Fruit fly (Drosophila melanogaster): Measurements from ENCODE around the gene CG13038.

Gene CG13038

DNA sequence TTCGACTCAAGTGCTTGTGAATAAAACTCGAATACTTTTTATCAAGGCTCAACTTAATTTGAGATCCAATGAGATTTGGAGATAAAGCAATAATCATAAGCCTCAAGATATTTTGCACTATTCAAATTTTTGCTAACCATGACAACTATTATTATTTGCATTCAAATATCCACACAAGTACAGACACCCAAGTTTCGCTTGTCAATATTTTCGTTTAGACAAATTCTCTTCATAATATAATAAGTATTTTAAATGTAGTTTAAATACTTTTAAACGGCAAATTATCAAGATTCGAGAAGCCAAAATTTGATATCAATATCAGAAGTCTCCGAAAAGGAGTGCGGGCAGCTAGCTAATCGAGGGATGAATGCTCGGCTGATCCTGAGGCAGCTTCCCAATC is 1.8 kb upstream of the CG13038 start, which contains the start of gene CG33061:
Gene CG33061, plus strand, starts transcription at position 301 of the 400 bp plus-strand sequence.
- TF ChIP-seq Vsx2 (GFP tag; optimal IDR thresholded peaks at IDR 0.05; ENCODE audit: partially characterized antibody) (no peak), pan (optimal IDR thresholded peaks at IDR 0.05) (no peak), usp (GFP tag; optimal IDR thresholded peaks at IDR 0.05) (no peak), sv (GFP tag; optimal IDR thresholded peaks at IDR 0.05) (no peak), HLH106 (tag; optimal IDR thresholded peaks at IDR 0.05) (no peak), Abd-B (GFP tag; optimal IDR thresholded peaks at IDR 0.05) (no peak), sage (GFP tag; optimal IDR thresholded peaks at IDR 0.05) (no peak), woc (GFP tag; optimal IDR thresholded peaks at IDR 0.05) (no peak), GATAd (GFP tag; optimal IDR thresholded peaks at IDR 0.05) (no peak), fru (GFP tag; optimal IDR thresholded peaks at IDR 0.05) (no peak), dsf (GFP tag; optimal IDR thresholded peaks at IDR 0.05; ENCODE audit: borderline replicate concordance) (no peak), dmrt93B (GFP tag; optimal IDR thresholded peaks at IDR 0.05) (no peak)

DNA sequence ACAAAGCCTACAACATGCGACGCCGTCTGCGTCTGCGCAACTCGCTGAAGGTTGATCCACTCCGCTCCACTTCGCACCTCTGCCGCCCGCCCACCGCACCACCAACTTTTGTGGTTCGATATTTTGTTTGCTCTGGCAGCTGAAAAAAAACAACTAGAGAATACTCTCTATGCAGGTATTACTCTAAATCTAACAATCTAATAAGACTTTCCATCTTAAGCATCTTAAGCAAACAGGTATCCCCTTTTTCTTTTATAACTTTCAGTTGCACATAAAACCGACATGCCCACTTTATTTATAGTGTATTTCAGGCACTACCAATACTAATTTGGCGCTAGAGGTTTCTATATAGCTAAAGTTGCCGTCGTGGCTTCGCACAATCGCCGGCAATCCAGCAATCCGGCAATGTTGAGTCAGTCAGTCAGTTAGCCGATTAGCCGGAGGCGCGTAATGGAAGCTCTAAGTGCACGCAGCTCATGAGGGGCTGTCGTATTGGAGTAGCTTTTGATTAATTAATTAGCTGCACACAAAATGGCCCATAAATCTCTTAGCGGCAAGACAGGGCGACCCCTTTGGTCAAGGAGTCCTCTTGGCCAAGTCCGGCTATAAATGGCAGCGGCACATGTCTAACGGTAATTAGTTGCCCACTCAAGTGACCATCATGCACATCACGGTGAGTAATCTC is 656 bp upstream of the CG13038 start, which contains the start of gene CG13058:
Gene CG13058, plus strand, starts transcription at position 635 of the 685 bp plus-strand sequence.
- no peak for TF ChIP-seq OdsH (GFP tag; optimal IDR thresholded peaks at IDR 0.05)
- peak; percentile 50 for TF ChIP-seq sv (GFP tag; optimal IDR thresholded peaks at IDR 0.05)

DNA sequence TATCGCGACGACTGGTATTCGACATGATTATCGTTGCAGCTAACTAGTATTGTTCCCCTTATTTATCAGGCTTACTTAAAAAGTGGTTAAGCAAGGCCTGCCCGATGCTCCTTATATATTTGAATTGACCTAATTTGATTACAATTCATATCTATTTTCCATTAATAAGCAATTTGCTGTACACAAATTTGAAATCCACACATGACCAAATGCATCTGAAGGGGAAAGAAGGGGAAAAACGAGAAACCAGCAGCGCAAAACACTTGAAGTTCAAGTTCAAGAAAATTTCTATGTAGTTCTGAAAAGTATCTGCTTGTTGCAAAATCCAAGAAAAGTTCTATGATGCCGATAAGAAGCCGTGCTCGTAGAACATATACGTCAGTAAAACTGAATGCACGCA is 1.0 kb downstream of the CG13038 start, which contains the start of the genes CG13040 and CG13039:
Gene CG13040, minus strand, starts transcription at position 101 of the 400 bp plus-strand sequence.
Gene CG13039, minus strand, starts transcription at position 106 of the 400 bp plus-strand sequence.
- TF ChIP-seq Abd-B (GFP tag; optimal IDR thresholded peaks at IDR 0.05) (no peak), br (GFP tag; optimal IDR thresholded peaks at IDR 0.05) (no peak), rgr (GFP tag; optimal IDR thresholded peaks at IDR 0.05) (no peak), h (GFP tag; optimal IDR thresholded peaks at IDR 0.05) (no peak), woc (GFP tag; optimal IDR thresholded peaks at IDR 0.05) (no peak), CG9705 (GFP tag; optimal IDR thresholded peaks at IDR 0.05) (no peak), lola (GFP tag; optimal IDR thresholded peaks at IDR 0.05) (no peak), Hnf4 (GFP tag; optimal IDR thresholded peaks at IDR 0.05) (no peak), HLH106 (tag; optimal IDR thresholded peaks at IDR 0.05) (no peak), usp (GFP tag; optimal IDR thresholded peaks at IDR 0.05) (no peak), GATAd (GFP tag; optimal IDR thresholded peaks at IDR 0.05) (no peak), dsf (GFP tag; optimal IDR thresholded peaks at IDR 0.05; ENCODE audit: borderline replicate concordance) (no peak), ey (GFP tag; optimal IDR thresholded peaks at IDR 0.05) (no peak), pan (optimal IDR thresholded peaks at IDR 0.05) (no peak), Sp1 (GFP tag; optimal IDR thresholded peaks at IDR 0.05) (no peak), brk (GFP tag; optimal IDR thresholded peaks at IDR 0.05) (no peak), tai (GFP tag; optimal IDR thresholded peaks at IDR 0.05) (no peak), Hr83 (GFP tag; optimal IDR thresholded peaks at IDR 0.05; ENCODE audit: poor library complexity, severe bottlenecking) (no peak)

DNA sequence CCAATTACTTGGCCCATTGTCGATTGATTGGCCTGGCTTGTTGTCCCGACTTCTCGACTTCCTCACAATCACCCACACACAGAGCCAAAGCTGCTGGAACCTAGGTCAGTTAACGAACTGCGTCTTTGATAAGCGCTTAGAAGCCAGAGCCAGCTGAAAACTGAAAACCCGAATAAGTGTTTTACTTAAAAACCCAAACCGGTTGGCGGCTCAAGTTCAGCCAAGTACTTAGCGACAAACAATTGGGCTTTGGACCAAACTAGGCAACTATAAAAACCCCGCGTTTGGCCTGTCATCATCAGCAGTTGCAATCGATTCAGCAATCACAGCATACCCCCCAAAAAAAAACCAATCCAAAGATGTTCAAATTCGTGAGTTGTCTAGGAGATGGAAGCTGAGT is 4.3 kb downstream of the CG13038 start, which contains the start of gene CG13059:
Gene CG13059, plus strand, starts transcription at position 301 of the 400 bp plus-strand sequence.
- TF ChIP-seq dl (GFP tag; optimal IDR thresholded peaks at IDR 0.05; ENCODE audit: insufficient read depth in 1 of 2, partially characterized antibody in 2 of 2) (no peak), CrebA (GFP tag; optimal IDR thresholded peaks at IDR 0.05; ENCODE audit: borderline replicate concordance) (no peak), br (GFP tag; optimal IDR thresholded peaks at IDR 0.05) (no peak), Hr78 (GFP tag; optimal IDR thresholded peaks at IDR 0.05) (no peak), jim (GFP tag; optimal IDR thresholded peaks at IDR 0.05) (no peak), fru (GFP tag; optimal IDR thresholded peaks at IDR 0.05) (no peak), dsf (GFP tag; optimal IDR thresholded peaks at IDR 0.05; ENCODE audit: borderline replicate concordance) (no peak)

DNA sequence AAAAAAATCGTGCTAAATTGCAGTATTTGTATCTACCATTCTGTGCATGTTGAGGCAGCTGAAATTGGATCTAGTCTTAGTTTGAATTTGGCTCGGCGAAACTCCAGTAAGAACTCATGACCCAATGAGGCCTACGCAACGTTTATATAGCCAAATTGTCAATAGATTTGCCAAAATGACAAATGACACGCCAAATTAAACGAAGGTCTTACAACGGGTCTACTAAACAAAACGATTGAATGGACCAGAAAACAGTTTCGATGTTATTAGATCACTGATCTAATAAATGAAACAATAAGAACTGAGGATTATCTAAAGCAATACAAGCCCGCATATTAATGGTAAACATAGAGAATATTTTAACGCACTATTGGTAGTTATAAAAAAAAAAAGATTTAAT is 6.5 kb downstream of the CG13038 start, which contains the start of gene CG42718:
Gene CG42718, minus strand, starts transcription at position 101 of the 400 bp plus-strand sequence.
- TF ChIP-seq CG9705 (GFP tag; optimal IDR thresholded peaks at IDR 0.05), result no peak
- TF ChIP-seq pan (optimal IDR thresholded peaks at IDR 0.05), result no peak
- no peak for TF ChIP-seq dmrt93B (GFP tag; optimal IDR thresholded peaks at IDR 0.05)
- TF ChIP-seq N (GFP tag; optimal IDR thresholded peaks at IDR 0.05), result no peak
- TF ChIP-seq Abd-B (GFP tag; optimal IDR thresholded peaks at IDR 0.05), result no peak
- no peak for TF ChIP-seq ey (GFP tag; optimal IDR thresholded peaks at IDR 0.05)
- no peak for TF ChIP-seq Sp1 (GFP tag; optimal IDR thresholded peaks at IDR 0.05)
- TF ChIP-seq sage (GFP tag; optimal IDR thresholded peaks at IDR 0.05), result no peak
- TF ChIP-seq tai (GFP tag; optimal IDR thresholded peaks at IDR 0.05), result no peak
- no peak for TF ChIP-seq OdsH (GFP tag; optimal IDR thresholded peaks at IDR 0.05)
- TF ChIP-seq fru (GFP tag; optimal IDR thresholded peaks at IDR 0.05), result no peak
- TF ChIP-seq h (GFP tag; optimal IDR thresholded peaks at IDR 0.05), result no peak
- TF ChIP-seq CG32264 (GFP tag; optimal IDR thresholded peaks at IDR 0.05), result no peak
- TF ChIP-seq CrebA (GFP tag; optimal IDR thresholded peaks at IDR 0.05; ENCODE audit: borderline replicate concordance), result no peak
- TF ChIP-seq Mio (GFP tag; optimal IDR thresholded peaks at IDR 0.05), result no peak
- TF ChIP-seq Myc (optimal IDR thresholded peaks at IDR 0.05), result no peak
